Worm (Caenorhabditis elegans) whole organism, midembryonic: ENCODE measurements around the gene nhr-67.

Source experiments
- cog-1 ChIP-seq: sonication (generic microtip); optimal IDR thresholded peaks from 2 replicates; lab custom pipeline; 2016; ENCODE audit warnings: missing genetic modification characterization, missing compliant biosample characterization
- ref-1 ChIP-seq: fragments of 200-800 bp; sonication (Bioruptor generic); conservative IDR thresholded peaks from 2 replicates; pipeline ENCODE4 v1.3.6; 2022; ENCODE audit warnings: missing genetic modification reagents, missing genetic modification characterization, missing compliant biosample characterization
- ztf-29 ChIP-seq: fragments of 200-800 bp; sonication (Bioruptor generic); IDR thresholded peaks from 2 replicates; pipeline ENCODE4 v1.3.6; 2022; ENCODE audit warnings: missing genetic modification reagents, missing genetic modification characterization, missing compliant biosample characterization

DNA sequence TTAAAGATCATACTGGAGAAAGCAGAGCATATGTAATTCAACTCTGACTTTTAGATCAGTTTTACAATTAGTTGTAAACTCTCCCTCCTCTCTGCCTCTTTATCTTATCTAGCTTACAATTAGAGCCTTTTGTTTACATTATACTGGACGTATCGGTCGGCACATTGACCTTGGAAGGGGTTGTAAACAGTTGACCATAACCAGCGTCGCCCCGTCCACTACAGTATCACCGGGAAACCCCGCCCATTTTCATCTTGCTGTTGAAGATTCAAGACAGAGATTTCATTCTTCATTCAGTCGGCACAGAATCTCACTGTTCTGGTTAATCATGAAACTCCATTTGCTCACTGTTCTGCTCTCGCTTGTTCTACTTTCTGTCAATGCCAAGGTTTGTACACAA is 17.2 kb downstream of the nhr-67 start, which contains the start of gene sdz-27:
- no peak for TF ChIP-seq ztf-29 (GFP tag; lab: Robert Waterston, UW)
- TF ChIP-seq ref-1 (GFP tag; lab: Robert Waterston, UW) = no peak
- TF ChIP-seq cog-1 (tag; lab: Kevin White, UChicago) = no peak
